Worm (Caenorhabditis elegans) whole organism, mixed stage, embryonic: ENCODE measurements around the gene Y62F5A.12.

ENCODE experiments used
- lin-32 ChIP-seq: fragments of 200-800 bp; sonication (Bioruptor generic); optimal IDR thresholded peaks from 2 replicates; lab custom pipeline; 2018; ENCODE audit warnings: mild to moderate bottlenecking, missing genetic modification characterization, missing compliant biosample characterization
- mep-1 ChIP-seq: fragments of 150-350 bp; optimal IDR thresholded peaks from 2 replicates; lab custom pipeline; 2017; ENCODE audit warnings: missing biosample characterization, missing genetic modification reagents, missing genetic modification characterization, inconsistent platforms
- snpc-4 ChIP-seq: fragments of 150-350 bp; optimal IDR thresholded peaks from 2 replicates; lab custom pipeline; 2014; ENCODE audit warnings: missing biosample characterization, missing genetic modification characterization

DNA sequence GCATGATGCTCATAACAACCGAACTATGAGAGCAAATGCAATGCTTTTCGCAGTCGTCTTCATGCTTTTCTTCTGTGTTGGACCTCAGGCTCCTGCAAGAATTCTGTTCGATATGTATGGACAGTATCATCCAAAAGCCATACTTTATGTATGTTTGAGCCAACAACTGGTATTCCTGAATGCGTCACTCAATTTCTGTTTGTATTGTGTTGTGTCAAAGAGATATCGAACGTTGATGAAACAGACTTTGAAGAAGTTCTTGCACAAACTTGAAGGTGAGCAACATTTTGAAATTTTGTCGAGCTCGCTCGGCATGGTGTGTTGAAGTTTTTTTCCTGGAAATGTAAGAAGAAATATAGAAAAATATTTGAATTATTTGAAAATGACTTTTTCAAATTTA lies 21.4 kb downstream of the Y62F5A.12 start:
- TF ChIP-seq snpc-4 (tag; lab: Kevin White, UChicago) (no peak), lin-32 (GFP tag; lab: Kevin White, UChicago) (no peak), mep-1 (tag; lab: Kevin White, UChicago) (no peak)
